Worm (Caenorhabditis elegans): ENCODE results near the gene ZK1098.3.

- TF ChIP-seq ham-2 (GFP tag; optimal IDR thresholded peaks at IDR 0.05): no peak
- no peak for TF ChIP-seq unc-39 (tag; optimal IDR thresholded peaks at IDR 0.05)
- TF ChIP-seq pha-4 (tag; optimal IDR thresholded peaks at IDR 0.05): no peak
- no peak for TF ChIP-seq snpc-4 (tag; optimal IDR thresholded peaks at IDR 0.05)
- TF ChIP-seq mep-1 (tag; optimal IDR thresholded peaks at IDR 0.05): no peak
- TF ChIP-seq bed-3 (GFP tag; optimal IDR thresholded peaks at IDR 0.05): no peak
Measured at ce11 chrIII:9583224-9583623, 44.7 kb upstream of the ZK1098.3 start.
